Fruit fly (Drosophila melanogaster) whole organism, wandering third instar larva: ENCODE measurements around the gene Ice2.

Source experiments
- Abd-B ChIP-seq: fragments of >200 bp; optimal IDR thresholded peaks from 2 replicates; lab custom pipeline; 2017; ENCODE audit warnings: missing biosample characterization, missing genetic modification characterization
- CG32264 ChIP-seq: fragments of 200-800 bp; sonication (Bioruptor generic); optimal IDR thresholded peaks from 2 replicates; lab custom pipeline; 2016; ENCODE audit warnings: missing biosample characterization, missing genetic modification characterization
- CG9705 ChIP-seq: fragments of 200-800 bp; sonication (Bioruptor generic); optimal IDR thresholded peaks from 2 replicates; lab custom pipeline; 2018; ENCODE audit warnings: missing biosample characterization, mild to moderate bottlenecking, missing genetic modification characterization
- Dfd ChIP-seq: fragments of >200 bp; optimal IDR thresholded peaks from 2 replicates; lab custom pipeline; 2017; ENCODE audit warnings: missing biosample characterization, missing genetic modification characterization
- Hr78 ChIP-seq: fragments of >200 bp; optimal IDR thresholded peaks from 2 replicates; lab custom pipeline; 2017; ENCODE audit warnings: missing biosample characterization, missing genetic modification characterization
- Vsx2 ChIP-seq: fragments of 200-300, 225-300 bp; sonication (Bioruptor generic); optimal IDR thresholded peaks from 2 replicates; lab custom pipeline; 2018; ENCODE audit warnings: missing biosample characterization, missing genetic modification characterization; ENCODE audit not compliant: partially characterized antibody
- dmrt93B ChIP-seq: fragments of 200-800 bp; sonication (Bioruptor generic); optimal IDR thresholded peaks from 2 replicates; lab custom pipeline; 2018; ENCODE audit warnings: missing biosample characterization, mild to moderate bottlenecking, missing genetic modification characterization
- dsf ChIP-seq: sonication (Bioruptor generic); optimal IDR thresholded peaks from 2 replicates; lab custom pipeline; 2016; ENCODE audit warnings: missing biosample characterization, missing genetic modification characterization, borderline replicate concordance
- psq ChIP-seq: fragments of 200-800 bp; sonication (Bioruptor generic); optimal IDR thresholded peaks from 3 replicates; lab custom pipeline; 2017; ENCODE audit warnings: missing biosample characterization, mild to moderate bottlenecking, missing genetic modification characterization, moderate library complexity
- tai ChIP-seq: sonication (Bioruptor generic); optimal IDR thresholded peaks from 2 replicates; lab custom pipeline; 2016; ENCODE audit warnings: missing biosample characterization, missing genetic modification characterization

dm6 chr3R:21112742-21113465 is 17.1 kb upstream of the Ice2 start:
- TF ChIP-seq dsf (GFP tag; lab: Kevin White, UChicago) (no peak), Vsx2 (no peak), Abd-B (GFP tag; lab: Kevin White, UChicago) (no peak), psq (GFP tag; lab: Kevin White, UChicago) (peak; percentile 36), Hr78 (GFP tag; lab: Kevin White, UChicago) (no peak), Dfd (GFP tag; lab: Kevin White, UChicago) (no peak), dmrt93B (GFP tag; lab: Kevin White, UChicago) (no peak), tai (GFP tag; lab: Kevin White, UChicago) (no peak), CG9705 (no peak), CG32264 (GFP tag; lab: Kevin White, UChicago) (peak; percentile 61)
